Worm (Caenorhabditis elegans) whole organism, L1 larva: ENCODE measurements around the gene R05F9.11.

Source experiments
- aly-2 ChIP-seq: fragments of 150-350 bp; optimal IDR thresholded peaks from 2 replicates; lab custom pipeline; 2014; ENCODE audit warnings: missing biosample characterization, missing genetic modification characterization
- lsy-2 ChIP-seq, 2 experiments: fragments of 150-350 bp; optimal IDR thresholded peaks; 2 replicates each; lab custom pipeline; 2014; ENCODE audit warnings: missing biosample characterization in 2 of 2, missing genetic modification characterization in 2 of 2
- unc-62 ChIP-seq: fragments of 150-350 bp; optimal IDR thresholded peaks from 2 replicates; lab custom pipeline; 2014; ENCODE audit warnings: missing biosample characterization, missing genetic modification reagents, missing genetic modification characterization
- xbp-1 ChIP-seq: sonication (generic microtip); optimal IDR thresholded peaks from 2 replicates; lab custom pipeline; 2016; ENCODE audit warnings: missing genetic modification characterization, missing compliant biosample characterization
- zag-1 ChIP-seq: fragments of 150-350 bp; optimal IDR thresholded peaks from 2 replicates; lab custom pipeline; 2014; ENCODE audit warnings: missing biosample characterization, missing genetic modification characterization

ce11 chrII:4914214-4914613 lies at the start of gene R05F9.11:
- no peak for TF ChIP-seq xbp-1 (tag; lab: Kevin White, UChicago)
- no peak for TF ChIP-seq lsy-2 (tag; optimal IDR thresholded peaks at IDR 0.05; lab: Kevin White, UChicago)
- no peak for TF ChIP-seq unc-62 (GFP tag; lab: Kevin White, UChicago)
- no peak for TF ChIP-seq aly-2 (tag; lab: Kevin White, UChicago)
- no peak for TF ChIP-seq zag-1
